Worm (Caenorhabditis elegans): ENCODE data around the gene scl-19.

ce11 chrV:18712118-18712517 is 19.7 kb upstream of the scl-19 start:
- TF ChIP-seq bed-2 (GFP tag; IDR thresholded peaks at IDR 0.05) (no peak), ceh-91 (GFP tag; IDR thresholded peaks at IDR 0.05) (no peak), lin-26 (GFP tag; IDR thresholded peaks at IDR 0.05) (no peak), D2030.7 (GFP tag; IDR thresholded peaks at IDR 0.05) (peak; percentile 24; the same call in 1 of the 2 replicates), rcor-1 (GFP tag; IDR thresholded peaks at IDR 0.05) (no peak), hmg-20 (GFP tag; IDR thresholded peaks at IDR 0.05) (no peak), sptf-2 (GFP tag; optimal IDR thresholded peaks at IDR 0.05) (no peak)
